Worm (Caenorhabditis elegans) whole organism, L3 larva: ENCODE measurements around the gene srr-1.

Experiments
- ceh-16 ChIP-seq: sonication (generic microtip); optimal IDR thresholded peaks from 2 replicates; lab custom pipeline; 2017; ENCODE audit warnings: missing biosample characterization, missing genetic modification characterization
- ceh-9 ChIP-seq: sonication (generic microtip); optimal IDR thresholded peaks from 2 replicates; lab custom pipeline; 2018; ENCODE audit warnings: missing biosample characterization, missing genetic modification characterization
- daf-12 ChIP-seq: fragments of 150-350 bp; optimal IDR thresholded peaks from 2 replicates; lab custom pipeline; 2014; ENCODE audit warnings: missing biosample characterization, missing genetic modification reagents, missing genetic modification characterization
- fos-1 ChIP-seq: fragments of 150-350 bp; optimal IDR thresholded peaks from 2 replicates; lab custom pipeline; 2014; ENCODE audit warnings: missing biosample characterization, missing genetic modification characterization
- jun-1 ChIP-seq: fragments of 150-350 bp; optimal IDR thresholded peaks from 2 replicates; lab custom pipeline; 2014; ENCODE audit warnings: missing biosample characterization, missing genetic modification reagents, missing genetic modification characterization
- lin-39 ChIP-seq: fragments of 150-350 bp; optimal IDR thresholded peaks from 2 replicates; lab custom pipeline; 2018; ENCODE audit warnings: missing biosample characterization, missing genetic modification reagents, missing genetic modification characterization
- nfya-1 ChIP-seq: sonication (generic microtip); optimal IDR thresholded peaks from 2 replicates; lab custom pipeline; 2017; ENCODE audit warnings: missing genetic modification characterization, mild to moderate bottlenecking, missing compliant biosample characterization, antibody characterized with exemption, moderate library complexity; ENCODE audit not compliant: insufficient read depth
- nhr-12 ChIP-seq: fragments of 150-350 bp; optimal IDR thresholded peaks from 2 replicates; lab custom pipeline; 2014; ENCODE audit warnings: missing biosample characterization, missing genetic modification characterization
- sea-2 ChIP-seq: fragments of 150-350 bp; sonication (generic microtip); optimal IDR thresholded peaks from 4 replicates; lab custom pipeline; 2014; ENCODE audit warnings: missing biosample characterization, missing genetic modification reagents, missing genetic modification characterization

DNA sequence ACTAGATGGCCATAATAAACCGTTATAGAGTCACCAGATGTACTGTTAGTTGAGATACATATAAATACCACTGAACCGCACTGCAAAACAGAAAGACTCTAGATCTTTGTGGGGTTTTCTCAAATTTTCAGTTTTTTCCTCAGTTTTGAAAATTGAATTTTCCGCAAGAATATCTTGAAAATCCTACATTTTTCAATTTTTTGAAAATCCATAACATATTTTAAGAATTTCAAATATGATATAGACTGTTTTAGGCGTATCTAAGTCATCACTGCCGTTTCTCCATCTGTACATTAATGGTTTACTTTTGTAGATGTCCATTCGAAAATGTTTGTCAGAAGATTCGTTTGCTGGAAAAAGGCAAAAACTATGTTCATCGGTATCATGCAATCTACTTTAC is 8.3 kb upstream of the srr-1 start, which contains the start of gene F42E8.1:
- TF ChIP-seq daf-12 (tag; lab: Kevin White, UChicago) (no peak), jun-1 (no peak), fos-1 (tag; lab: Kevin White, UChicago) (no peak), ceh-16 (tag; lab: Kevin White, UChicago) (no peak), nfya-1 (tag; lab: Kevin White, UChicago) (no peak), sea-2 (GFP tag; lab: Kevin White, UChicago) (no peak), ceh-9 (tag; lab: Kevin White, UChicago) (no peak), lin-39 (tag; lab: Kevin White, UChicago) (no peak), nhr-12 (no peak)
